Fruit fly (Drosophila melanogaster) whole organism, embryonic: ENCODE measurements around the gene ab.

Experiments
- Atf3 ChIP-seq: fragments of 200-800 bp; sonication (Bioruptor generic); optimal IDR thresholded peaks from 3 replicates; lab custom pipeline; 2016; ENCODE audit warnings: missing biosample characterization, missing genetic modification characterization
- CG10431 ChIP-seq: fragments of 200-800 bp; sonication (Bioruptor generic); optimal IDR thresholded peaks from 3 replicates; lab custom pipeline; 2018; ENCODE audit warnings: missing biosample characterization, mild to moderate bottlenecking, missing genetic modification characterization
- CG11398 ChIP-seq: fragments of 200-800 bp; sonication (Bioruptor generic); optimal IDR thresholded peaks from 2 replicates; lab custom pipeline; 2016; ENCODE audit warnings: missing biosample characterization, missing genetic modification characterization
- CG11504 ChIP-seq: fragments of 200-800 bp; sonication (Bioruptor generic); optimal IDR thresholded peaks from 3 replicates; lab custom pipeline; 2019; ENCODE audit warnings: missing biosample characterization, mild to moderate bottlenecking, missing genetic modification characterization, moderate library complexity
- CG12104 ChIP-seq: fragments of 200-800 bp; sonication (Bioruptor generic); optimal IDR thresholded peaks from 3 replicates; lab custom pipeline; 2016; ENCODE audit warnings: missing biosample characterization, missing genetic modification characterization
- CG12219 ChIP-seq: fragments of 200-800 bp; sonication (Bioruptor generic); optimal IDR thresholded peaks from 3 replicates; lab custom pipeline; 2018; ENCODE audit warnings: missing biosample characterization, mild to moderate bottlenecking, missing genetic modification characterization
- CG13424 ChIP-seq: fragments of 200-800 bp; sonication (Bioruptor generic); optimal IDR thresholded peaks from 2 replicates; lab custom pipeline; 2019; ENCODE audit warnings: missing biosample characterization, mild to moderate bottlenecking, missing genetic modification characterization, moderate library complexity
- CG1529 ChIP-seq: fragments of 200-800 bp; sonication (Bioruptor generic); optimal IDR thresholded peaks from 3 replicates; lab custom pipeline; 2018; ENCODE audit warnings: missing biosample characterization, missing genetic modification characterization
- CG15479 ChIP-seq: fragments of 200-800 bp; sonication (Bioruptor generic); optimal IDR thresholded peaks from 3 replicates; lab custom pipeline; 2019; ENCODE audit warnings: missing biosample characterization, mild to moderate bottlenecking, missing genetic modification characterization, moderate library complexity
- CG1603 ChIP-seq: fragments of 200-800 bp; sonication (Bioruptor generic); optimal IDR thresholded peaks from 2 replicates; lab custom pipeline; 2019; ENCODE audit warnings: missing biosample characterization, mild to moderate bottlenecking, missing genetic modification characterization, moderate library complexity
- CG17385 ChIP-seq: fragments of 200-800 bp; sonication (Bioruptor generic); optimal IDR thresholded peaks from 3 replicates; lab custom pipeline; 2018; ENCODE audit warnings: missing biosample characterization, mild to moderate bottlenecking, missing genetic modification characterization
- CG18764 ChIP-seq: fragments of 200-800 bp; sonication (Bioruptor generic); optimal IDR thresholded peaks from 3 replicates; lab custom pipeline; 2016; ENCODE audit warnings: missing biosample characterization, missing genetic modification characterization
- CG31365 ChIP-seq: fragments of 200-800 bp; sonication (Bioruptor generic); optimal IDR thresholded peaks from 2 replicates; lab custom pipeline; 2018; ENCODE audit warnings: missing biosample characterization, mild to moderate bottlenecking, missing genetic modification characterization
- CG32767 ChIP-seq: fragments of 200-800 bp; sonication (Bioruptor generic); IDR thresholded peaks from 2 replicates; pipeline ENCODE4 v1.3.6; 2022; ENCODE audit warnings: missing biosample characterization, missing genetic modification characterization
- CG3838 ChIP-seq: fragments of 200-800 bp; sonication (Bioruptor generic); optimal IDR thresholded peaks from 3 replicates; lab custom pipeline; 2016; ENCODE audit warnings: missing biosample characterization, missing genetic modification characterization
- CG7839 ChIP-seq: fragments of 200-800 bp; sonication (Bioruptor generic); optimal IDR thresholded peaks from 3 replicates; lab custom pipeline; 2018; ENCODE audit warnings: missing biosample characterization, mild to moderate bottlenecking, missing genetic modification characterization, moderate library complexity
- CG8089 ChIP-seq: fragments of 200-800 bp; sonication (Bioruptor generic); optimal IDR thresholded peaks from 3 replicates; lab custom pipeline; 2016; ENCODE audit warnings: missing biosample characterization, missing genetic modification characterization
- CG9437 ChIP-seq: fragments of 200-800 bp; sonication (Bioruptor generic); optimal IDR thresholded peaks from 2 replicates; lab custom pipeline; 2018; ENCODE audit warnings: missing biosample characterization, mild to moderate bottlenecking, missing genetic modification characterization
- CkIIα-i1 ChIP-seq: fragments of 200-800 bp; sonication (Bioruptor generic); IDR thresholded peaks from 2 replicates; pipeline ENCODE4 v1.3.6; 2022; ENCODE audit warnings: missing biosample characterization, missing genetic modification characterization
- GATAe ChIP-seq: fragments of 200-800 bp; sonication (Bioruptor generic); conservative IDR thresholded peaks from 2 replicates; pipeline ENCODE4 v1.3.6; 2022; ENCODE audit warnings: missing biosample characterization, missing genetic modification characterization
- HHEX ChIP-seq: fragments of 200-800 bp; sonication (Bioruptor generic); optimal IDR thresholded peaks from 3 replicates; lab custom pipeline; 2017; ENCODE audit warnings: missing biosample characterization, mild to moderate bottlenecking, missing genetic modification characterization, missing genetic modification reagents
- Hand ChIP-seq: fragments of 200-800 bp; sonication (Bioruptor generic); optimal IDR thresholded peaks from 2 replicates; lab custom pipeline; 2017; ENCODE audit warnings: mild to moderate bottlenecking, missing biosample characterization, missing genetic modification reagents, missing genetic modification characterization
- Lhr ChIP-seq: fragments of 200-800 bp; sonication (Bioruptor generic); optimal IDR thresholded peaks from 3 replicates; lab custom pipeline; 2017; ENCODE audit warnings: mild to moderate bottlenecking, missing biosample characterization, missing genetic modification reagents, missing genetic modification characterization
- Nf-YA ChIP-seq: fragments of 200-800 bp; sonication (Bioruptor generic); IDR thresholded peaks from 2 replicates; pipeline ENCODE4 v1.3.6; 2022; ENCODE audit warnings: missing biosample characterization, missing genetic modification characterization
- Tbp ChIP-seq: fragments of >200 bp; optimal IDR thresholded peaks from 2 replicates; lab custom pipeline; 2018; ENCODE audit warnings: missing biosample characterization, missing genetic modification characterization
- Vsx1 ChIP-seq: fragments of 200-800 bp; sonication (Bioruptor generic); optimal IDR thresholded peaks from 2 replicates; lab custom pipeline; 2017; ENCODE audit warnings: missing biosample characterization, mild to moderate bottlenecking, missing genetic modification characterization, missing genetic modification reagents
- YL-1 ChIP-seq: fragments of 200-800 bp; sonication (Bioruptor generic); optimal IDR thresholded peaks from 3 replicates; lab custom pipeline; 2017; ENCODE audit warnings: missing biosample characterization, mild to moderate bottlenecking, missing genetic modification characterization
- abd-A ChIP-seq: fragments of 200-800 bp; sonication (Bioruptor generic); optimal IDR thresholded peaks from 3 replicates; lab custom pipeline; 2019; ENCODE audit warnings: missing biosample characterization, mild to moderate bottlenecking, missing genetic modification characterization, moderate library complexity
- bsh ChIP-seq, 2 experiments: fragments of 200-800 bp; sonication (Bioruptor generic); optimal IDR thresholded peaks; 2 replicates each; lab custom pipeline; 2017 to 2018; ENCODE audit warnings: mild to moderate bottlenecking in 2 of 2, missing biosample characterization in 2 of 2, missing genetic modification characterization in 2 of 2, moderate library complexity in 1 of 2
- caup ChIP-seq: fragments of 200-800 bp; sonication (Bioruptor generic); optimal IDR thresholded peaks from 3 replicates; lab custom pipeline; 2017; ENCODE audit warnings: missing biosample characterization, mild to moderate bottlenecking, missing genetic modification characterization, moderate library complexity; ENCODE audit not compliant: severe bottlenecking
- dati ChIP-seq: fragments of 200-800 bp; sonication (Bioruptor generic); IDR thresholded peaks from 2 replicates; pipeline ENCODE4 v1.3.6; 2022; ENCODE audit warnings: missing biosample characterization, missing genetic modification characterization
- dmrt11E ChIP-seq: fragments of 200-800 bp; sonication (Bioruptor generic); optimal IDR thresholded peaks from 3 replicates; lab custom pipeline; 2018; ENCODE audit warnings: missing biosample characterization, mild to moderate bottlenecking, missing genetic modification characterization, moderate library complexity
- dysf ChIP-seq: fragments of 200-800 bp; sonication (Bioruptor generic); IDR thresholded peaks from 3 replicates; pipeline ENCODE4 v1.3.6; 2022; ENCODE audit warnings: missing biosample characterization, missing genetic modification characterization
- eve ChIP-seq, 2 experiments: fragments of >200 bp; optimal IDR thresholded peaks; 2 replicates each; lab custom pipeline; 2017; ENCODE audit warnings: missing biosample characterization in 2 of 2, missing genetic modification characterization in 2 of 2
- fd3F ChIP-seq: fragments of 200-800 bp; sonication (Bioruptor generic); optimal IDR thresholded peaks from 2 replicates; lab custom pipeline; 2018; ENCODE audit warnings: missing biosample characterization, mild to moderate bottlenecking, missing genetic modification characterization, moderate library complexity
- insv ChIP-seq, 2 experiments: fragments of 200-800 bp; sonication (Bioruptor generic); optimal IDR thresholded peaks; 3 replicates each; lab custom pipeline; 2016 to 2018; ENCODE audit warnings: missing biosample characterization in 2 of 2, missing genetic modification characterization in 2 of 2
- jing ChIP-seq: fragments of 200-800 bp; sonication (Bioruptor generic); optimal IDR thresholded peaks from 2 replicates; lab custom pipeline; 2018; ENCODE audit warnings: missing biosample characterization, mild to moderate bottlenecking, missing genetic modification characterization
- odd ChIP-seq: fragments of 200-800 bp; sonication (Bioruptor generic); optimal IDR thresholded peaks from 2 replicates; lab custom pipeline; 2017; ENCODE audit warnings: missing biosample characterization, mild to moderate bottlenecking, missing genetic modification characterization
- pan ChIP-seq, 4 experiments: fragments of >200 bp in 3 of 4; fragments of 200-800 bp in 1 of 4; sonication (Bioruptor generic) in 1 of 4; optimal IDR thresholded peaks in 3 of 4; IDR thresholded peaks in 1 of 4; 2 replicates each; pipeline versions ENCODE4 v1.3.6 to Lab custom; 2017 to 2022; ENCODE audit warnings: missing biosample characterization in 2 of 4, missing genetic modification characterization in 2 of 4, mixed read lengths in 1 of 4
- sd ChIP-seq: fragments of 200-800 bp; sonication (Bioruptor generic); optimal IDR thresholded peaks from 3 replicates; lab custom pipeline; 2018; ENCODE audit warnings: missing biosample characterization, mild to moderate bottlenecking, missing genetic modification characterization, moderate library complexity
- sens ChIP-seq: fragments of 200-800 bp; sonication (Bioruptor generic); peaks from one replicate; lab custom pipeline; 2016; ENCODE audit warnings: missing biosample characterization, missing genetic modification characterization
- sqz ChIP-seq: fragments of 200-800 bp; sonication (Bioruptor generic); optimal IDR thresholded peaks from 3 replicates; lab custom pipeline; 2018; ENCODE audit warnings: missing biosample characterization, mild to moderate bottlenecking, missing genetic modification characterization
- stwl ChIP-seq: fragments of 200-800 bp; sonication (Bioruptor generic); optimal IDR thresholded peaks from 3 replicates; lab custom pipeline; 2018; ENCODE audit warnings: missing biosample characterization, mild to moderate bottlenecking, missing genetic modification characterization, moderate library complexity
- tio ChIP-seq: fragments of 200-800 bp; sonication (Bioruptor generic); optimal IDR thresholded peaks from 2 replicates; lab custom pipeline; 2017; ENCODE audit warnings: missing biosample characterization, missing genetic modification characterization, inconsistent platforms
- trh ChIP-seq: fragments of 200-800 bp; sonication (Bioruptor generic); optimal IDR thresholded peaks from 2 replicates; lab custom pipeline; 2016; ENCODE audit warnings: missing biosample characterization, missing genetic modification characterization

The ab gene

DNA sequence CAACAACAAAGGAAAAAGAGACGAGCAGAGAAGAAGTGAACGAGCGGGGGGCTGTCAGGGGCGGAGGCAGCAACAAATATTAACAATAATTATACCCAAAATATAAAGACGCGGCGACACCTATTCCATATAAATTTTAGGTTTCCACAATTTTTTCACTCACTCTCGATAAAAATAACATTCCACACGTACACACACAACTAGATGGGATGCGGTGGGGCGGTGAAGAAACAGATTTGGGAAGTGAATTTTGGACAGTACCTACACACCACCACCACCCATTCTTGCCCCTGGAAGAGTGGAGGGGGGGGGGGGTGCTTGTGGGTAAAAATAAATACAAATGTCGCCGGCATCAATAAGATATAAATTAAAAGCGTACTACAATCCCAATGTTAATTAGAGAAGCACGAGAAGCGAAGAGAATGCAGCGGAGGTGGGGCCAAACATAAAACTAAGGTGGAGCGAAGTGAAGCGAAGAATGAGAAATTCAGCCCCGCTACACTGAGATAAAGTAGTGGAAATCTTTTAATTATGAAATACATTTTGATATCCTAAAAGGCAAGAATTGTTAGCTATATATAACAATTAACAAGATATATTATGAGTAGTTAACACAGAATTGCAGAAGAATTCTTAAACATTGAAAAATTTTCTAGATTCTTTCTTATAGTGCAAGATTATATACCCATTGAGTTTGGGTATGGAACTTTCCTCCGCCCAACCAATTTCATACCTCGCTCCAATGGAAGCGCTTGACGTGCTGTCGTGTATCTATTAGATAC is 1.7 kb upstream of the ab start (continued):
- TF ChIP-seq CG18764 (GFP tag; lab: Kevin White, UChicago): peak; percentile 26
- TF ChIP-seq dmrt11E (tag; lab: Kevin White, UChicago): peak; percentile 87
- TF ChIP-seq CG13424 (tag; lab: Kevin White, UChicago): peak; percentile 79
- TF ChIP-seq eve (GFP tag; optimal IDR thresholded peaks at IDR 0.05; lab: Kevin White, UChicago): peak in 1 of 2 experiments; percentile 51
- peak; percentile 36 for TF ChIP-seq Atf3 (GFP tag; lab: Kevin White, UChicago)
- peak; percentile 14 for TF ChIP-seq HHEX
- TF ChIP-seq dysf (GFP tag; lab: Robert Waterston, UW): peak; percentile 71
- TF ChIP-seq CG11504 (tag; lab: Kevin White, UChicago): peak; percentile 68
- no peak for TF ChIP-seq caup (GFP tag; lab: Kevin White, UChicago)
- peak; percentile 44 for TF ChIP-seq CG10431 (GFP tag; lab: Kevin White, UChicago)
- TF ChIP-seq sqz (GFP tag; lab: Kevin White, UChicago): no peak
- no peak for TF ChIP-seq CkIIα-i1 (GFP tag; lab: Robert Waterston, UW)
- no peak for TF ChIP-seq YL-1
- TF ChIP-seq dati (GFP tag; lab: Robert Waterston, UW): no peak
- TF ChIP-seq CG3838: no peak
- peak; percentile 4 for TF ChIP-seq CG12104 (GFP tag; lab: Kevin White, UChicago)
- TF ChIP-seq CG1603 (tag; lab: Kevin White, UChicago): peak; percentile 85
- TF ChIP-seq CG32767 (GFP tag; lab: Robert Waterston, UW): peak; percentile 75; the same call in 1 of the 2 replicates
- no peak for TF ChIP-seq CG31365 (tag; lab: Kevin White, UChicago)
- peak; percentile 70 for TF ChIP-seq sd (tag; lab: Kevin White, UChicago)
- TF ChIP-seq jing (GFP tag; lab: Kevin White, UChicago): peak; percentile 56
- TF ChIP-seq CG9437 (GFP tag; lab: Kevin White, UChicago): peak; percentile 57
- peak; percentile 54 for TF ChIP-seq CG12219
- TF ChIP-seq pan (optimal IDR thresholded peaks at IDR 0.05; lab: Kevin White, UChicago): no peak
- no peak for TF ChIP-seq pan (GFP tag; optimal IDR thresholded peaks at IDR 0.05 in 1 of 2, IDR thresholded peaks at IDR 0.05 in 1 of 2)
- TF ChIP-seq sens: peak; percentile 97
- TF ChIP-seq, all 482 proteins: peak for 205

dm6 chr2L:11210970-11211967 is 791 bp downstream of the ab start:
- TF ChIP-seq tio: no peak
- no peak for TF ChIP-seq Nf-YA
- TF ChIP-seq CG11398 (GFP tag; lab: Kevin White, UChicago): no peak
- TF ChIP-seq stwl (tag; lab: Kevin White, UChicago): peak; percentile 92
- no peak for TF ChIP-seq CG1529
- peak; percentile 70 for TF ChIP-seq CG15479 (GFP tag; lab: Kevin White, UChicago)
- no peak for TF ChIP-seq Lhr
- no peak for TF ChIP-seq trh (GFP tag; lab: Kevin White, UChicago)
- peak; percentile 10 for TF ChIP-seq CG17385
- no peak for TF ChIP-seq GATAe (GFP tag; lab: Robert Waterston, UW)
- TF ChIP-seq CG8089 (GFP tag; lab: Kevin White, UChicago): no peak
- no peak for TF ChIP-seq fd3F
- TF ChIP-seq Vsx1 (GFP tag; lab: Kevin White, UChicago): no peak
- TF ChIP-seq insv (GFP tag; optimal IDR thresholded peaks at IDR 0.05; lab: Kevin White, UChicago): peak in 1 of 2 experiments; percentile 46
- TF ChIP-seq abd-A: no peak
- TF ChIP-seq CG7839 (tag; lab: Kevin White, UChicago): no peak
- TF ChIP-seq Hand: no peak
- no peak for TF ChIP-seq odd (GFP tag; lab: Kevin White, UChicago)
- TF ChIP-seq CG1603 (tag; lab: Kevin White, UChicago): no peak
- peak in 1 of 2 experiments; percentile 18 for TF ChIP-seq bsh (GFP tag; optimal IDR thresholded peaks at IDR 0.05; lab: Kevin White, UChicago)
- no peak for TF ChIP-seq Tbp (GFP tag; lab: Kevin White, UChicago)
